Fruit fly (Drosophila melanogaster) whole organism, embryonic: ENCODE results near the gene beat-IIa.

ENCODE experiments used
- Bdp1 ChIP-seq: fragments of 200-800 bp; sonication (Bioruptor generic); optimal IDR thresholded peaks from 3 replicates; lab custom pipeline; 2016; ENCODE audit warnings: missing biosample characterization, missing genetic modification characterization
- CG1024 ChIP-seq: fragments of 200-800 bp; sonication (Bioruptor generic); IDR thresholded peaks from 2 replicates; pipeline ENCODE4 v1.3.6; 2022; ENCODE audit warnings: missing biosample characterization, missing genetic modification characterization
- CG10462 ChIP-seq: fragments of 200-800 bp; sonication (Bioruptor generic); optimal IDR thresholded peaks from 2 replicates; lab custom pipeline; 2016; ENCODE audit warnings: missing biosample characterization, missing genetic modification characterization
- CG10654 ChIP-seq: fragments of 200-800 bp; sonication (Bioruptor generic); optimal IDR thresholded peaks from 2 replicates; lab custom pipeline; 2016; ENCODE audit warnings: missing biosample characterization, missing genetic modification characterization
- CG11504 ChIP-seq: fragments of 200-800 bp; sonication (Bioruptor generic); optimal IDR thresholded peaks from 3 replicates; lab custom pipeline; 2019; ENCODE audit warnings: missing biosample characterization, mild to moderate bottlenecking, missing genetic modification characterization, moderate library complexity
- CG12659 ChIP-seq: fragments of 200-800 bp; sonication (Bioruptor generic); optimal IDR thresholded peaks from 3 replicates; lab custom pipeline; 2017; ENCODE audit warnings: mild to moderate bottlenecking, missing biosample characterization, missing genetic modification reagents, missing genetic modification characterization
- CG14014 ChIP-seq: fragments of 200-800 bp; sonication (Bioruptor generic); IDR thresholded peaks from 2 replicates; pipeline ENCODE4 v1.3.6; 2022; ENCODE audit warnings: missing biosample characterization, missing genetic modification characterization
- CG14050 ChIP-seq: fragments of 200-800 bp; sonication (Bioruptor generic); IDR thresholded peaks from 3 replicates; pipeline ENCODE4 v1.3.6; 2022; ENCODE audit warnings: missing biosample characterization, missing genetic modification characterization
- CG14441 ChIP-seq: fragments of 200-800 bp; sonication (Bioruptor generic); IDR thresholded peaks from 2 replicates; pipeline ENCODE4 v1.3.6; 2022; ENCODE audit warnings: missing biosample characterization, missing genetic modification characterization
- CG17912 ChIP-seq: fragments of 200-800 bp; sonication (Bioruptor generic); optimal IDR thresholded peaks from 2 replicates; lab custom pipeline; 2018; ENCODE audit warnings: missing biosample characterization, mild to moderate bottlenecking, missing genetic modification characterization
- CG2116 ChIP-seq: fragments of 200-800 bp; sonication (Bioruptor generic); optimal IDR thresholded peaks from 3 replicates; lab custom pipeline; 2018; ENCODE audit warnings: missing biosample characterization, mild to moderate bottlenecking, missing genetic modification characterization
- CG2129 ChIP-seq: fragments of 200-800 bp; sonication (Bioruptor generic); IDR thresholded peaks from 2 replicates; pipeline ENCODE4 v1.3.6; 2022; ENCODE audit warnings: missing biosample characterization, missing genetic modification characterization; ENCODE audit not compliant: partially characterized antibody
- CG2875 ChIP-seq: fragments of 200-800 bp; sonication (Bioruptor generic); optimal IDR thresholded peaks from 2 replicates; lab custom pipeline; 2017; ENCODE audit warnings: missing biosample characterization, mild to moderate bottlenecking, missing genetic modification characterization, missing genetic modification reagents
- CG3995 ChIP-seq: fragments of 200-800 bp; sonication (Bioruptor generic); optimal IDR thresholded peaks from 3 replicates; lab custom pipeline; 2016; ENCODE audit warnings: missing biosample characterization, missing genetic modification characterization
- CG4820 ChIP-seq: fragments of 200-800 bp; sonication (Bioruptor generic); optimal IDR thresholded peaks from 3 replicates; lab custom pipeline; 2016; ENCODE audit warnings: missing biosample characterization, missing genetic modification characterization
- CG6791 ChIP-seq: fragments of 200-800 bp; sonication (Bioruptor generic); IDR thresholded peaks from 3 replicates; pipeline ENCODE4 v1.3.6; 2022; ENCODE audit warnings: missing biosample characterization, missing genetic modification characterization; ENCODE audit not compliant: partially characterized antibody
- CG8290 ChIP-seq, 3 experiments: fragments of 200-800 bp; sonication (Bioruptor generic); optimal IDR thresholded peaks; 2 replicates each; lab custom pipeline; 2016 to 2019; ENCODE audit warnings: missing biosample characterization in 3 of 3, missing genetic modification characterization in 3 of 3, mild to moderate bottlenecking in 2 of 3, moderate library complexity in 1 of 3
- CG9727 ChIP-seq: fragments of 200-800 bp; sonication (Bioruptor generic); optimal IDR thresholded peaks from 3 replicates; lab custom pipeline; 2017; ENCODE audit warnings: missing biosample characterization, mild to moderate bottlenecking, missing genetic modification characterization
- CTCF ChIP-seq: fragments of 200-800 bp; sonication (Bioruptor generic); optimal IDR thresholded peaks from 2 replicates; lab custom pipeline; 2017; ENCODE audit warnings: missing biosample characterization, mild to moderate bottlenecking, missing genetic modification characterization, moderate library complexity
- Chrac-16 ChIP-seq: fragments of 200-800 bp; sonication (Bioruptor generic); optimal IDR thresholded peaks from 3 replicates; lab custom pipeline; 2016; ENCODE audit warnings: missing biosample characterization, missing genetic modification characterization
- Eip74EF ChIP-seq, 2 experiments: fragments of 200-800 bp in 1 of 2; fragments of >200 bp in 1 of 2; sonication (Bioruptor generic) in 1 of 2; optimal IDR thresholded peaks; 2 replicates each; lab custom pipeline; 2017 to 2019; ENCODE audit warnings: missing biosample characterization in 2 of 2, missing genetic modification characterization in 2 of 2, mild to moderate bottlenecking in 1 of 2, moderate library complexity in 1 of 2
- GATAe ChIP-seq: fragments of 200-800 bp; sonication (Bioruptor generic); conservative IDR thresholded peaks from 2 replicates; pipeline ENCODE4 v1.3.6; 2022; ENCODE audit warnings: missing biosample characterization, missing genetic modification characterization
- Hmr ChIP-seq: fragments of 200-800 bp; sonication (Bioruptor generic); optimal IDR thresholded peaks from 3 replicates; lab custom pipeline; 2017; ENCODE audit warnings: mild to moderate bottlenecking, missing biosample characterization, missing genetic modification reagents, missing genetic modification characterization
- NC2β ChIP-seq: fragments of 200-800 bp; sonication (Bioruptor generic); optimal IDR thresholded peaks from 2 replicates; lab custom pipeline; 2016; ENCODE audit warnings: missing biosample characterization, missing genetic modification characterization
- Nf-YB ChIP-seq: fragments of 200-800 bp; sonication (Bioruptor generic); optimal IDR thresholded peaks from 3 replicates; lab custom pipeline; 2019; ENCODE audit warnings: missing biosample characterization, mild to moderate bottlenecking, missing genetic modification characterization, moderate library complexity
- Nf-YC ChIP-seq: fragments of 200-800 bp; optimal IDR thresholded peaks from 3 replicates; lab custom pipeline; 2019; ENCODE audit warnings: missing biosample characterization, mild to moderate bottlenecking, missing genetic modification characterization, moderate library complexity
- Pdp1 ChIP-seq, 2 experiments: fragments of 200-800 bp; sonication (Bioruptor generic); optimal IDR thresholded peaks; 3 replicates each; lab custom pipeline; 2016; ENCODE audit warnings: missing biosample characterization in 2 of 2, missing genetic modification characterization in 2 of 2, mild to moderate bottlenecking in 1 of 2, moderate library complexity in 1 of 2
- abd-A ChIP-seq: fragments of 200-800 bp; sonication (Bioruptor generic); optimal IDR thresholded peaks from 3 replicates; lab custom pipeline; 2019; ENCODE audit warnings: missing biosample characterization, mild to moderate bottlenecking, missing genetic modification characterization, moderate library complexity
- amos ChIP-seq: fragments of 200-800 bp; sonication (Bioruptor generic); IDR thresholded peaks from 2 replicates; pipeline ENCODE4 v1.3.6; 2022; ENCODE audit warnings: missing biosample characterization, missing genetic modification characterization; ENCODE audit not compliant: partially characterized antibody
- ase ChIP-seq: fragments of 200-800 bp; sonication (Bioruptor generic); IDR thresholded peaks from 3 replicates; pipeline ENCODE4 v1.3.6; 2022; ENCODE audit warnings: missing biosample characterization, missing genetic modification characterization
- ato ChIP-seq: fragments of 200-800 bp; sonication (Bioruptor generic); IDR thresholded peaks from 2 replicates; pipeline ENCODE4 v1.3.6; 2022; ENCODE audit warnings: missing biosample characterization, missing genetic modification characterization; ENCODE audit not compliant: partially characterized antibody
- cas ChIP-seq: fragments of 200-800 bp; sonication (Bioruptor generic); IDR thresholded peaks from 2 replicates; pipeline ENCODE4 v1.3.6; 2022; ENCODE audit warnings: missing biosample characterization, missing genetic modification characterization
- chm ChIP-seq: fragments of 200-800 bp; sonication (Bioruptor generic); IDR thresholded peaks from 2 replicates; pipeline ENCODE4 v1.3.6; 2022; ENCODE audit warnings: missing biosample characterization, missing genetic modification characterization
- ems ChIP-seq: fragments of 200-800 bp; sonication (Bioruptor generic); optimal IDR thresholded peaks from 3 replicates; lab custom pipeline; 2016; ENCODE audit warnings: missing biosample characterization, missing genetic modification characterization
- fd3F ChIP-seq: fragments of 200-800 bp; sonication (Bioruptor generic); optimal IDR thresholded peaks from 2 replicates; lab custom pipeline; 2018; ENCODE audit warnings: missing biosample characterization, mild to moderate bottlenecking, missing genetic modification characterization, moderate library complexity
- grau ChIP-seq: fragments of 200-800 bp; optimal IDR thresholded peaks from 3 replicates; lab custom pipeline; 2019; ENCODE audit warnings: missing biosample characterization, mild to moderate bottlenecking, missing genetic modification characterization, moderate library complexity
- jing ChIP-seq: fragments of 200-800 bp; sonication (Bioruptor generic); optimal IDR thresholded peaks from 2 replicates; lab custom pipeline; 2018; ENCODE audit warnings: missing biosample characterization, mild to moderate bottlenecking, missing genetic modification characterization
- jumu ChIP-seq: fragments of 200-800 bp; sonication (Bioruptor generic); optimal IDR thresholded peaks from 3 replicates; lab custom pipeline; 2016; ENCODE audit warnings: missing biosample characterization, missing genetic modification characterization
- kni ChIP-seq: fragments of 200-800 bp; sonication (Bioruptor generic); optimal IDR thresholded peaks from 3 replicates; lab custom pipeline; 2017; ENCODE audit warnings: mild to moderate bottlenecking, missing biosample characterization, missing genetic modification reagents, missing genetic modification characterization
- knrl ChIP-seq: fragments of 200-800 bp; sonication (Bioruptor generic); IDR thresholded peaks from 3 replicates; pipeline ENCODE4 v1.3.6; 2022; ENCODE audit warnings: missing biosample characterization, missing genetic modification characterization; ENCODE audit not compliant: partially characterized antibody
- mam ChIP-seq: fragments of 200-800 bp; sonication (Bioruptor generic); optimal IDR thresholded peaks from 3 replicates; lab custom pipeline; 2016; ENCODE audit warnings: missing biosample characterization, missing genetic modification characterization
- mld ChIP-seq: fragments of 200-800 bp; sonication (Bioruptor generic); IDR thresholded peaks from 3 replicates; pipeline ENCODE4 v1.3.6; 2022; ENCODE audit warnings: missing biosample characterization, missing genetic modification characterization; ENCODE audit not compliant: partially characterized antibody
- pb ChIP-seq: fragments of 200-800 bp; sonication (Bioruptor generic); optimal IDR thresholded peaks from 3 replicates; lab custom pipeline; 2016; ENCODE audit warnings: missing biosample characterization, missing genetic modification characterization
- pita ChIP-seq: fragments of 200-800 bp; sonication (Bioruptor generic); optimal IDR thresholded peaks from 2 replicates; lab custom pipeline; 2017; ENCODE audit warnings: missing biosample characterization, mild to moderate bottlenecking, missing genetic modification characterization
- pzg ChIP-seq: fragments of 200-800 bp; sonication (Bioruptor generic); optimal IDR thresholded peaks from 3 replicates; lab custom pipeline; 2018; ENCODE audit warnings: missing biosample characterization, mild to moderate bottlenecking, missing genetic modification characterization, moderate library complexity
- stc ChIP-seq: fragments of 200-800 bp; sonication (Bioruptor generic); IDR thresholded peaks from 2 replicates; pipeline ENCODE4 v1.3.6; 2022; ENCODE audit warnings: missing biosample characterization, missing genetic modification characterization
- tx ChIP-seq: fragments of 200-800 bp; sonication (Bioruptor generic); optimal IDR thresholded peaks from 2 replicates; lab custom pipeline; 2016; ENCODE audit warnings: missing biosample characterization, missing genetic modification characterization
- wdn ChIP-seq: fragments of 200-800 bp; sonication (Bioruptor generic); IDR thresholded peaks from 2 replicates; pipeline ENCODE4 v1.3.6; 2022; ENCODE audit warnings: missing biosample characterization, missing genetic modification characterization
- zen ChIP-seq: fragments of 200-800 bp; sonication (Bioruptor generic); optimal IDR thresholded peaks from 3 replicates; lab custom pipeline; 2018; ENCODE audit warnings: missing biosample characterization, mild to moderate bottlenecking, missing genetic modification characterization, moderate library complexity

The beat-IIa gene

DNA sequence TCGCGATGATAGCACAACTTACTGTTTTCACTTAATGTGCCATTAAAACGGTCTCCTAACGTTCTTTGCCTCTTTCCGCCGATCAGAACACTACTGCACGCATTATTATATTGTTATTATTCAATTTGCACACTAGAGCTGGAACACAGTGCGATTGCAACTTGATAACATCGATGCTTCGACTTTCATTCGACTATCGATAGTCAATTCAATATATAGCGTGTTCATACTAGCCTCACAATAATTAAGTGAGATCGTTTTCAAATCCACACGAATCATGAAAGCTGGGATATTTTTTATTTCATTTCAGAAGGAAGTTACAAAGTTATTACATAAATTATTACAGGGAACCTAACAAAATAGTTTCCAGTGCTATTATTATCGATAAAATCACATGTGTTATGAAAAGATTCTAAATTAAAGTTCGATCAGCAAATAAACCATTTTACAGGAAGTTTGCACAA is 35.4 kb upstream of the beat-IIa start (continued):
- TF ChIP-seq Nf-YC: peak; percentile 50
- TF ChIP-seq GATAe (GFP tag; lab: Robert Waterston, UW): peak; percentile 14; the same call in 1 of the 2 replicates
- TF ChIP-seq ase: no peak
- TF ChIP-seq pita (GFP tag; lab: Kevin White, UChicago): no peak
- TF ChIP-seq CG14014 (GFP tag; lab: Robert Waterston, UW): no peak
- no peak for TF ChIP-seq CG9727 (GFP tag; lab: Kevin White, UChicago)
- peak; percentile 71 for TF ChIP-seq Hmr
- TF ChIP-seq knrl (GFP tag; lab: Robert Waterston, UW): peak; percentile 86
- 0 out of 3 replicates have a peak, but pooled peaks have one; percentile 41 for TF ChIP-seq mld (GFP tag; lab: Robert Waterston, UW)
- peak; percentile 44 for TF ChIP-seq tx (GFP tag; lab: Kevin White, UChicago)
- 0 out of 2 replicates have a peak, but pooled peaks have one; percentile 8 for TF ChIP-seq wdn (GFP tag; lab: Robert Waterston, UW)
- no peak for TF ChIP-seq CG2875 (GFP tag; lab: Kevin White, UChicago)
- 0 out of 2 replicates have a peak, but pooled peaks have one; percentile 32 for TF ChIP-seq stc
- TF ChIP-seq cas (GFP tag; lab: Robert Waterston, UW): 0 out of 2 replicates have a peak, but pooled peaks have one; percentile 31
- no peak for TF ChIP-seq chm (GFP tag; lab: Robert Waterston, UW)
- no peak for TF ChIP-seq CG10462 (GFP tag; lab: Kevin White, UChicago)
- TF ChIP-seq CG14441 (GFP tag; lab: Robert Waterston, UW): peak; percentile 50
- peak; percentile 60 for TF ChIP-seq CG11504 (tag; lab: Kevin White, UChicago)
- TF ChIP-seq Eip74EF (GFP tag; optimal IDR thresholded peaks at IDR 0.05; lab: Kevin White, UChicago): no peak
- TF ChIP-seq CG17912 (GFP tag; lab: Kevin White, UChicago): no peak
- TF ChIP-seq jumu (GFP tag; lab: Kevin White, UChicago): peak; percentile 42
- peak; percentile 63 for TF ChIP-seq pzg (GFP tag; lab: Kevin White, UChicago)
- peak; percentile 64 for TF ChIP-seq grau (tag; lab: Kevin White, UChicago)
- TF ChIP-seq CG2129: 0 out of 2 replicates have a peak, but pooled peaks have one; percentile 19
- TF ChIP-seq CG14050 (GFP tag; lab: Robert Waterston, UW): peak; percentile 11; the same call in 1 of the 3 replicates
- peak; percentile 71 for TF ChIP-seq CG1024 (GFP tag; lab: Robert Waterston, UW)
- TF ChIP-seq CG10654 (GFP tag; lab: Kevin White, UChicago): no peak
- TF ChIP-seq CG3995 (GFP tag; lab: Kevin White, UChicago): peak; percentile 45
- TF ChIP-seq Nf-YB (GFP tag; lab: Kevin White, UChicago): peak; percentile 33
- TF ChIP-seq pb (GFP tag; lab: Kevin White, UChicago): peak; percentile 27
- TF ChIP-seq CG4820: no peak
- peak; percentile 61 to 85 for TF ChIP-seq Pdp1 (GFP tag; optimal IDR thresholded peaks at IDR 0.05; lab: Kevin White, UChicago)
- TF ChIP-seq kni (GFP tag; lab: Kevin White, UChicago): no peak
- TF ChIP-seq fd3F (GFP tag; lab: Kevin White, UChicago): peak; percentile 53
- peak; percentile 26 for TF ChIP-seq Bdp1 (GFP tag; lab: Kevin White, UChicago)
- TF ChIP-seq CG12659 (GFP tag; lab: Kevin White, UChicago): peak; percentile 72
- peak; percentile 78 for TF ChIP-seq mam (GFP tag; lab: Kevin White, UChicago)
- TF ChIP-seq abd-A: peak; percentile 54
- peak; percentile 89 for TF ChIP-seq amos (GFP tag; lab: Robert Waterston, UW)
- no peak for TF ChIP-seq jing (GFP tag; lab: Kevin White, UChicago)
- TF ChIP-seq ems (GFP tag; lab: Kevin White, UChicago): no peak
- peak; percentile 17 for TF ChIP-seq CG8290 (GFP tag; optimal IDR thresholded peaks at IDR 0.05; lab: Kevin White, UChicago)
- TF ChIP-seq CG8290 (tag; optimal IDR thresholded peaks at IDR 0.05; lab: Kevin White, UChicago): peak in 1 of 2 experiments; percentile 81
- peak; percentile 85 for TF ChIP-seq CG6791 (GFP tag; lab: Robert Waterston, UW)
- peak; percentile 38 for TF ChIP-seq zen (tag; lab: Kevin White, UChicago)
- peak; percentile 41 for TF ChIP-seq Chrac-16
- TF ChIP-seq CTCF (GFP tag; lab: Kevin White, UChicago): no peak
- TF ChIP-seq ato: peak; percentile 81
- TF ChIP-seq CG2116 (GFP tag; lab: Kevin White, UChicago): peak; percentile 83
- peak; percentile 26 for TF ChIP-seq NC2β (GFP tag; lab: Kevin White, UChicago)
